Fruit fly (Drosophila melanogaster) whole organism, adult: ENCODE data around the gene flr.

Source experiments
- CG11617 ChIP-seq: fragments of 200-800 bp; sonication (Bioruptor generic); optimal IDR thresholded peaks from 2 replicates; lab custom pipeline; 2017; ENCODE audit warnings: mild to moderate bottlenecking, missing biosample characterization, missing genetic modification reagents, missing genetic modification characterization
- CG33017 ChIP-seq: fragments of 200-800 bp; sonication (Bioruptor generic); optimal IDR thresholded peaks from 2 replicates; lab custom pipeline; 2018; ENCODE audit warnings: missing biosample characterization, mild to moderate bottlenecking, missing genetic modification characterization, moderate library complexity
- CG7101 ChIP-seq: fragments of 200-800 bp; sonication (Bioruptor generic); optimal IDR thresholded peaks from 2 replicates; lab custom pipeline; 2018; ENCODE audit warnings: missing biosample characterization, mild to moderate bottlenecking, missing genetic modification characterization, moderate library complexity
- bab1 ChIP-seq: fragments of 200-800 bp; sonication (Bioruptor generic); optimal IDR thresholded peaks from 3 replicates; lab custom pipeline; 2019; ENCODE audit warnings: missing biosample characterization, mild to moderate bottlenecking, missing genetic modification characterization, moderate library complexity
- cic ChIP-seq: fragments of 200-800 bp; sonication (Bioruptor generic); optimal IDR thresholded peaks from 2 replicates; lab custom pipeline; 2017; ENCODE audit warnings: missing biosample characterization, mild to moderate bottlenecking, missing genetic modification characterization, moderate library complexity
- cnc ChIP-seq, 2 experiments: fragments of >200 bp; optimal IDR thresholded peaks; 2 replicates each; lab custom pipeline; 2017
- kay ChIP-seq: fragments of 200-800 bp; sonication (Bioruptor generic); peaks from one replicate; lab custom pipeline; 2016; ENCODE audit warnings: missing biosample characterization, missing genetic modification characterization, borderline replicate concordance
- ovo ChIP-seq: fragments of 200-800 bp; sonication (Bioruptor generic); optimal IDR thresholded peaks from 2 replicates; lab custom pipeline; 2016; ENCODE audit warnings: missing biosample characterization, missing genetic modification characterization
- pad ChIP-seq: fragments of 200-800 bp; sonication (Bioruptor generic); optimal IDR thresholded peaks from 3 replicates; lab custom pipeline; 2017; ENCODE audit warnings: missing biosample characterization, missing genetic modification characterization, mild to moderate bottlenecking, moderate library complexity, missing genetic modification reagents
- tj ChIP-seq: fragments of 200-800 bp; sonication (Bioruptor generic); optimal IDR thresholded peaks from 3 replicates; lab custom pipeline; 2017; ENCODE audit warnings: missing biosample characterization, mild to moderate bottlenecking, missing genetic modification characterization, moderate library complexity

DNA sequence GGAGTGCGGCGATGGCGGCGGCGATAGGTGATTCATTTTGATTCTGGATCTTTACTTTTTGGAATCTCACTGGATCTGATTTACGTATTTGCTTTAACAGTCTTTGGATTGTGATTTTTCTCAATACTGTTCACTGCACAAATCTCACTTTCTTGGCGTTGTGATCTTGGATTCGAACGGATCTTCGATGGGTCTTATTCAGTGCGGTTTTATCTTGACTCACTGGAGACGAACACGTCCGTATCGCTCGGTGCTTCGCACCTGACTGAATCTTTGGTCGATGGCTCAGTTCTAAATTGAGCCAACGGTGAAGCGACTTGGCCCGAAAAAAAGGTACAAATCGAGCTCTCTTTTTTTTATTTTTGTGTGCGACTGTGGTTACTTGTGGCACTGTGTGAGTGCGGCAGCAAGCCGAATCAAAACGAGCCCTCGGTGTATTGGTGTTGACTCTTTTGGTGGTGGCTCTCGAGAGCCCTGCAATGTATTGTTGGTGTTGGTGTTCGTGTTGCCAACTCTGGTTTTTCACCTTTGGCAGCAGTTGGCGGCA, 11.7 kb upstream of the flr start, which contains the start of gene sens:
- TF ChIP-seq kay (GFP tag; lab: Kevin White, UChicago) (no peak), CG33017 (tag; lab: Kevin White, UChicago) (no peak), cnc (optimal IDR thresholded peaks at IDR 0.05; lab: Kevin White, UChicago) (no peak), bab1 (GFP tag; lab: Kevin White, UChicago) (no peak), CG7101 (tag; lab: Kevin White, UChicago) (no peak), CG11617 (GFP tag; lab: Kevin White, UChicago) (no peak), cic (GFP tag; lab: Kevin White, UChicago) (no peak), pad (GFP tag; lab: Kevin White, UChicago) (no peak), ovo (GFP tag; lab: Kevin White, UChicago) (no peak), tj (no peak)
